Fruit fly (Drosophila melanogaster) whole organism, embryonic: ENCODE data around the gene CG9649.

Experiments
- Max ChIP-seq: fragments of 200-800 bp; sonication (Bioruptor generic); optimal IDR thresholded peaks from 2 replicates; lab custom pipeline; 2016; ENCODE audit warnings: missing biosample characterization, mild to moderate bottlenecking, missing genetic modification characterization
- sens ChIP-seq: fragments of 200-800 bp; sonication (Bioruptor generic); peaks from one replicate; lab custom pipeline; 2016; ENCODE audit warnings: missing biosample characterization, missing genetic modification characterization

DNA sequence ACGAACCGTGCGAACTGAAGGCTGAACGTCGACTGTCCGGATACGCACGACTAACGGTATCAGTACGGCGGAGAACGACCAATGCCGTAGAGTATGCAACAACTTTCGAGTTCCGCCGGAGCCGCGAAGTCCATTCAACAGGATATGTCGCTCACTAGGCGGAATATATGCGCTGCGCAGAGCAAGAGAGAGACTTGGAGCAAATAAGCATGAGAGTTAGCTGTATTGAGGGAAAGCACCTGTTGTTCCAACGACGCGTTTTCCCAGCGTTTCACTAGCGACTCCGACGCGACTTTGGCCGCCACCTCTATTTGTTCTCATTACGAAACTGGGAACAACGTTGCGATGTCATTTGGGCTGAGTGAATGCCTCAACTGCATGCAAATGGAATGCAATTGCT lies 2.9 kb downstream of the CG9649 start, which contains the start of gene Dop1R1:
- TF ChIP-seq sens (GFP tag; lab: Kevin White, UChicago) (no peak), Max (GFP tag; lab: Kevin White, UChicago) (no peak)
